In genomic region chrIII:13693187-13693586, ce11 we compare ENCODE assay signal across 5 worm cellular contexts.
A peak's percentile ranks its signal among the peaks of the same experiment; 100 is the strongest.
TF ChIP-seq lines count a peak whose summit lies in the region.

No protein-coding gene starts in this region.

TF ChIP-seq in whole organism, L1 larva, 84 proteins besides CTCF, POLR2A, EP300 and RAD21:
- peak; percentile 51 for TF ChIP-seq nhr-85 (tag; lab: Kevin White, UChicago)
- TF ChIP-seq tlp-1 (tag; optimal IDR thresholded peaks at IDR 0.05; lab: Kevin White, UChicago): no peak
- no peak for TF ChIP-seq lin-35 (GFP tag; optimal IDR thresholded peaks at IDR 0.05; lab: Kevin White, UChicago)

TF ChIP-seq in whole organism, L3 larva, 47 proteins besides CTCF, POLR2A, EP300 and RAD21:
- TF ChIP-seq R02D3.7 (tag; optimal IDR thresholded peaks at IDR 0.05; lab: Kevin White, UChicago) (no peak), ceh-28 (tag; optimal IDR thresholded peaks at IDR 0.05; lab: Kevin White, UChicago) (peak; percentile 57), tbx-2 (tag; optimal IDR thresholded peaks at IDR 0.05; lab: Kevin White, UChicago) (no peak)

TF ChIP-seq in whole organism, L4 larva, 104 proteins besides CTCF, POLR2A, EP300 and RAD21:
- TF ChIP-seq set-16 (GFP tag; IDR thresholded peaks at IDR 0.05; lab: Robert Waterston, UW): 0 out of 2 replicates have a peak, but pooled peaks have one; percentile 4
- TF ChIP-seq aha-1 (tag; lab: Kevin White, UChicago): peak; percentile 40
- peak; percentile 51 for TF ChIP-seq ceh-28 (tag; optimal IDR thresholded peaks at IDR 0.05; lab: Kevin White, UChicago)
- no peak for TF ChIP-seq madf-5 (GFP tag; IDR thresholded peaks at IDR 0.05; lab: Robert Waterston, UW)

TF ChIP-seq in whole organism, late embryonic, 69 proteins besides CTCF, POLR2A, EP300 and RAD21:
- TF ChIP-seq dve-1 (tag; optimal IDR thresholded peaks at IDR 0.05; lab: Kevin White, UChicago) (no peak), ceh-48 (tag; optimal IDR thresholded peaks at IDR 0.05; lab: Kevin White, UChicago) (peak; percentile 9)

TF ChIP-seq in whole organism, midembryonic, 9 proteins besides CTCF, POLR2A, EP300 and RAD21:
- TF ChIP-seq klf-2 (GFP tag; conservative IDR thresholded peaks at IDR 0.05; lab: Robert Waterston, UW) (no peak), T22C8.4 (GFP tag; IDR thresholded peaks at IDR 0.05; lab: Robert Waterston, UW) (peak; percentile 47; the same call in 1 of the 2 replicates)

Comparison
In these comparisons a context has a peak if more than half of its experiments do, and no peak if none do; other contexts are left out.
1. Of the 29 proteins assayed by ChIP-seq in both whole organism, L4 larva and whole organism, L1 larva: peak only in whole organism, L4 larva: aha-1; only in whole organism, L1 larva: none; in both: none; in neither: 28.